Worm (Caenorhabditis elegans): ENCODE measurements around the gene apc-10.
A peak's percentile ranks its signal among the peaks of the same experiment; 100 is the strongest.

The apc-10 gene

DNA sequence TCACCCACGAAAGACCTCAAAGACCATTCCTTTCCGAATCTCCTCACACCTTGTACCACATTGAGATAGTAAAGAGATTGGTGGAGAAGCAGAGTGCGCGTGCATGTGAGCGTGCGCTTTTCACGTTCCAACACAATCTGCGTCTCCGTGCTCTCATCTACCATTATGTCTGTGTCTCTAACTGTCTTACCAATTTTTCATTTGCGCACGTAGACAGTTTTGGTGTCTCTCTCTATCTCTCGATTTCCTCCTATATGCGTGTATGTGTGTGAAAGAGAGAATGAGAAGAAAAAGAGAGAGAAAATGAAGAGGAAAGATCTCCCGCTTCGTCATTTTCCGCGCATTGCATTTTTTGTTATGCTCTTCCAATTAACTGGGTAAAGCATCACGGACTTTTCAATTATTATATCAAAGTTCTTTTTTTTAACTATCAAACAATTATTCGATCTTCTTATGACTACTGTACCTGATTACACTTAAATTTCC lies 40.5 kb upstream of the apc-10 start (continued):
- peak; percentile 78 for TF ChIP-seq nhr-102 (tag; optimal IDR thresholded peaks at IDR 0.05)
- TF ChIP-seq zfp-2 (tag; optimal IDR thresholded peaks at IDR 0.05): peak; percentile 2
- TF ChIP-seq nhr-25 (tag; optimal IDR thresholded peaks at IDR 0.05; ENCODE audit: borderline replicate concordance, insufficient read depth): peak; percentile 86
- no peak for TF ChIP-seq F44E2.7 (GFP tag; IDR thresholded peaks at IDR 0.05)

DNA sequence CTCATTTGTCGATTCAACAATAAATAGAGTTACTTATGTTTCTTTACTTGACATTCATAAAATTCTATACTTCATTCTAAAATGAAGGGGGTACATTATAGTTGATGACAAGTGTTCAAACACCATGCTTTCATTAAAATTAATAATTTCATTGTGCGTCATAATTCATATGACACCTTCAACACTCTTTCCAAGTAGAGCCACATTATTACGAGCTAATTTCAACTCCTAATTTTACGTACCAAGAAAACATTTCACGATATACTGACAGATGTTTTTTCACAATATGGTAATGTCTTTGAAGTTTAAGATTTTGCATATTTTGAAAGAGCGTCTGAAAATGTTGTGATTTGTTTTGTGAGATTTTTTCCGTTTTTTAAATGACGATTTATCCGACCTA lies 39.3 kb upstream of the apc-10 start:
- no peak for TF ChIP-seq Y48G9A.11 (GFP tag; IDR thresholded peaks at IDR 0.05)
- TF ChIP-seq nhr-48 (tag; optimal IDR thresholded peaks at IDR 0.05): peak; percentile 0
- peak; percentile 85 for TF ChIP-seq aha-1 (tag)

DNA sequence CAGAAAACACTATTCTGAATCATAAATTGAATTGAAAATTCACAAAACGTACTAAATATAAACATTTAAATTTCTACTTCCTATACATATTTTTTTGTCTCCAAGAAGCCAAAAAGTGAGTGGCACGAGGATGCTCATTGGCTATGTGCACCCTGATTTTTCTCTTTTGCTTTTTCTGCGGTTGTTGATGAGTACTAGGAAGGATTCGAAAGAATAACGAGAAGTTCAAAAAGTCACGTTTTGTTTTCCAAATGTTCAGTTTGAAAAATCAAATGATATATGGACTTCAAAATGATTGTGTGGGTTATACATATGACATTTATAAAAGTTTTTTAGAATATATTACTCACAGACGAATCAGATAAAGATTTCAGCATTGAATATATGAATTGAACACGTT lies 38.6 kb upstream of the apc-10 start:
- peak in 1 of 2 experiments; percentile 1 for TF ChIP-seq daf-16 (GFP tag; optimal IDR thresholded peaks at IDR 0.05)
- TF ChIP-seq daf-16 (tag; optimal IDR thresholded peaks at IDR 0.05): no peak
- no peak for TF ChIP-seq spr-3 (GFP tag; optimal IDR thresholded peaks at IDR 0.05)
- peak in 1 of 2 experiments; percentile 89 for TF ChIP-seq hif-1 (tag; optimal IDR thresholded peaks at IDR 0.05)
- TF ChIP-seq hlh-30 (tag; optimal IDR thresholded peaks at IDR 0.05; ENCODE audit: insufficient read depth): peak; percentile 56
- TF ChIP-seq mdl-1 (tag; optimal IDR thresholded peaks at IDR 0.05): peak in 1 of 2 experiments; percentile 9
- TF ChIP-seq lsy-2 (tag; optimal IDR thresholded peaks at IDR 0.05): peak in 1 of 2 experiments; percentile 21
- peak; percentile 86 for TF ChIP-seq aha-1 (tag)
- TF ChIP-seq snpc-4 (tag; optimal IDR thresholded peaks at IDR 0.05): no peak
- no peak for TF ChIP-seq mxl-2 (GFP tag; conservative IDR thresholded peaks at IDR 0.05)

DNA sequence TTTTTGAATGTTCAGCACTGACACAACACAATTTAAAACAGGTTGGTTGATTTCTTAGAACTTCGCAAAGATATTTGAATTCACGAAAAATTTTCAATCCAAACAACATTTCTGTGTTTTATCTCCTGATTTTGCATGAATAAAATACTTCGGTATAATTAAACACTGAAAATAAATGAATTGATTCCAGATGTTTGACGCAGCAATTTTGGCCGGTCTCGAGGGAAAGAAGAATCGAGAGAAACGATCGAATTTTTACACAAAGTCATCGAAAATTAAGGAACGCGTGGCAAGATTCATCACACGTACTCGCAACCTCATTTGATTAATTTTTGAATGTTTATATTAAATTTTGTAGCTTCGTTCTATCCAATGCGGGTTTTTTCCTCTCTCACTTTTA lies 38.0 kb upstream of the apc-10 start:
- TF ChIP-seq aha-1 (tag) (peak; percentile 27), hif-1 (tag; optimal IDR thresholded peaks at IDR 0.05) (no peak), F37D6.2 (tag; optimal IDR thresholded peaks at IDR 0.05) (no peak), nhr-6 (tag; optimal IDR thresholded peaks at IDR 0.05) (no peak), ceh-62 (tag; optimal IDR thresholded peaks at IDR 0.05) (no peak)

ce11 chrV:10463276-10463675 lies 37.1 kb upstream of the apc-10 start, which contains the start of gene F22E12.3:
Gene F22E12.3 (minus strand): TSS chrV:10463376.
- TF ChIP-seq sdz-12 (GFP tag; optimal IDR thresholded peaks at IDR 0.05): no peak
- no peak for TF ChIP-seq lim-7 (GFP tag; IDR thresholded peaks at IDR 0.05)
- TF ChIP-seq lin-39 (tag; optimal IDR thresholded peaks at IDR 0.05): no peak
- TF ChIP-seq dmd-8 (GFP tag; IDR thresholded peaks at IDR 0.05): no peak
- no peak for TF ChIP-seq hif-1 (tag; optimal IDR thresholded peaks at IDR 0.05)
- no peak for TF ChIP-seq ctbp-1 (GFP tag; IDR thresholded peaks at IDR 0.05)
- no peak for TF ChIP-seq ceh-20 (GFP tag; IDR thresholded peaks at IDR 0.05)
- TF ChIP-seq php-3 (GFP tag; IDR thresholded peaks at IDR 0.05): no peak
- no peak for TF ChIP-seq dve-1 (tag; optimal IDR thresholded peaks at IDR 0.05; ENCODE audit: insufficient read depth)
- TF ChIP-seq mdt-29 (GFP tag; IDR thresholded peaks at IDR 0.05): no peak
- TF ChIP-seq ama-1 (optimal IDR thresholded peaks at IDR 0.05): no peak
- TF ChIP-seq aly-2 (tag; optimal IDR thresholded peaks at IDR 0.05): no peak

DNA sequence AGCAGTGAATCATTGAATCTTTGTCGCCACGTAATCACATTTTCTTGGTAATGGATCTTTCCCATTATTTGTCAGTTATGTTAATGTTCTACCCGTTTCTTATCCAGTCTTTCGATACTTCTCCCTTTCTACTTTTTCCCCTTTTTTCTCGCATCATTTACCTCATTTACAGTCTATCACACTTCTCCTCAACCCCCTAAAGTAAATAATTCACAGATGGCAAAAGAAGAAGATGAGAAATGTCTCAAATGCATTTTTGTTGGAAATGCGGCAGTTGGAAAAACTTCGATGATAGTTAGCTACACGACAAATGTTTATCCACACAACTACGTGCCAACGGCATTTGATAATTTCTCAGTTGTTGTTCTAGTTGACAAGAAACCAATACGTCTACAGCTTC lies 35.9 kb upstream of the apc-10 start, which contains the start of gene chw-1:
Gene chw-1, plus strand, starts transcription at position 217 of the 400 bp plus-strand sequence.
- TF ChIP-seq dmd-8 (GFP tag; IDR thresholded peaks at IDR 0.05) (no peak), unc-62 (GFP tag; optimal IDR thresholded peaks at IDR 0.05 in 1 of 2) (peak in 1 of 2 experiments; percentile 94), unc-62 (tag; optimal IDR thresholded peaks at IDR 0.05) (no peak)
